Worm (Caenorhabditis elegans): ENCODE data around the gene K05B2.2.

ce11 chrX:4861413-4861812, 44.5 kb upstream of the K05B2.2 start:
- TF ChIP-seq nhr-77 (tag; optimal IDR thresholded peaks at IDR 0.05): no peak
- no peak for TF ChIP-seq lsy-2 (tag; optimal IDR thresholded peaks at IDR 0.05)
- TF ChIP-seq unc-39 (tag; optimal IDR thresholded peaks at IDR 0.05): no peak
- TF ChIP-seq ztf-4 (tag; optimal IDR thresholded peaks at IDR 0.05): no peak
- no peak for TF ChIP-seq lin-39 (tag; optimal IDR thresholded peaks at IDR 0.05)
- TF ChIP-seq unc-62 (GFP tag; optimal IDR thresholded peaks at IDR 0.05): no peak
- TF ChIP-seq nhr-23 (tag; optimal IDR thresholded peaks at IDR 0.05): no peak
- TF ChIP-seq zag-1 (tag; optimal IDR thresholded peaks at IDR 0.05): no peak
- no peak for TF ChIP-seq blmp-1 (tag; optimal IDR thresholded peaks at IDR 0.05; ENCODE audit: insufficient read depth)
- TF ChIP-seq snpc-4 (tag; optimal IDR thresholded peaks at IDR 0.05): no peak
- TF ChIP-seq mbf-1 (tag; optimal IDR thresholded peaks at IDR 0.05): no peak

Data from whole organism, L2 larva.